Worm (Caenorhabditis elegans) whole organism, L1 larva: ENCODE results near the gene F54D5.2.
A peak's percentile ranks its signal among the peaks of the same experiment; 100 is the strongest.

Source experiments
- C04F5.9 ChIP-seq: sonication (generic microtip); optimal IDR thresholded peaks from 2 replicates; lab custom pipeline; 2016; ENCODE audit warnings: missing genetic modification characterization, missing compliant biosample characterization
- C34B4.2 ChIP-seq: sonication (generic microtip); optimal IDR thresholded peaks from 2 replicates; lab custom pipeline; 2017; ENCODE audit warnings: mild to moderate bottlenecking, missing genetic modification characterization, missing compliant biosample characterization
- F16B12.6 ChIP-seq: fragments of 150-350 bp; optimal IDR thresholded peaks from 2 replicates; lab custom pipeline; 2014; ENCODE audit warnings: missing biosample characterization, missing genetic modification characterization
- ama-1 ChIP-seq: fragments of 150-350 bp; optimal IDR thresholded peaks from 2 replicates; lab custom pipeline; 2014
- blmp-1 ChIP-seq: fragments of 150-350 bp; optimal IDR thresholded peaks from 2 replicates; lab custom pipeline; 2014; ENCODE audit warnings: missing biosample characterization, missing genetic modification characterization
- ceh-8 ChIP-seq: fragments of 200-800 bp; sonication (Bioruptor generic); optimal IDR thresholded peaks from 2 replicates; lab custom pipeline; 2018; ENCODE audit warnings: mild to moderate bottlenecking, missing genetic modification characterization, moderate library complexity, missing compliant biosample characterization
- ceh-88 ChIP-seq: fragments of 200-800 bp; sonication (Bioruptor generic); IDR thresholded peaks from 2 replicates; pipeline ENCODE4 v1.3.6; 2022; ENCODE audit warnings: missing genetic modification characterization, missing compliant biosample characterization
- ceh-90 ChIP-seq: sonication (generic microtip); optimal IDR thresholded peaks from 2 replicates; lab custom pipeline; 2016; ENCODE audit warnings: missing genetic modification characterization, missing compliant biosample characterization
- ces-1 ChIP-seq: fragments of 150-350 bp; optimal IDR thresholded peaks from 2 replicates; lab custom pipeline; 2014; ENCODE audit warnings: missing biosample characterization, missing genetic modification reagents, missing genetic modification characterization
- dpl-1 ChIP-seq, 3 experiments: fragments of 150-350 bp in 2 of 3; sonication (generic microtip) in 1 of 3; optimal IDR thresholded peaks; 2 replicates each; lab custom pipeline; 2014 to 2017; ENCODE audit warnings: missing biosample characterization in 3 of 3, missing genetic modification characterization in 3 of 3, missing genetic modification reagents in 3 of 3
- dsc-1 ChIP-seq: sonication (generic microtip); optimal IDR thresholded peaks from 2 replicates; lab custom pipeline; 2016; ENCODE audit warnings: mild to moderate bottlenecking, missing genetic modification characterization, missing compliant biosample characterization
- efl-1 ChIP-seq, 4 experiments: fragments of 150-350 bp; optimal IDR thresholded peaks in 3 of 4; peaks in 1 of 4; 1 replicate in 1 of 4; 2 replicates in 3 of 4; lab custom pipeline; 2014; ENCODE audit warnings: missing biosample characterization in 2 of 4, missing genetic modification characterization in 2 of 4, missing genetic modification reagents in 2 of 4
- efl-3 ChIP-seq: fragments of 200-800 bp; sonication (Bioruptor generic); optimal IDR thresholded peaks from 2 replicates; lab custom pipeline; 2018; ENCODE audit warnings: mild to moderate bottlenecking, missing genetic modification characterization, missing compliant biosample characterization
- elt-3 ChIP-seq, 6 experiments: fragments of 150-350 bp in 1 of 6; sonication (generic microtip); optimal IDR thresholded peaks; 2 replicates each; lab custom pipeline; 2017 to 2018; ENCODE audit warnings: missing biosample characterization in 6 of 6, missing genetic modification characterization in 6 of 6, inconsistent platforms in 1 of 6
- ets-5 ChIP-seq: fragments of 200-800 bp; sonication (Bioruptor generic); IDR thresholded peaks from 2 replicates; pipeline ENCODE4 v1.3.6; 2022; ENCODE audit warnings: missing genetic modification characterization, missing compliant biosample characterization
- fkh-10 ChIP-seq: sonication (generic microtip); optimal IDR thresholded peaks from 2 replicates; lab custom pipeline; 2017; ENCODE audit warnings: missing biosample characterization, missing genetic modification reagents, missing genetic modification characterization
- fkh-4 ChIP-seq: sonication (generic microtip); optimal IDR thresholded peaks from 2 replicates; lab custom pipeline; 2016; ENCODE audit warnings: missing compliant biosample characterization, missing genetic modification characterization, borderline replicate concordance
- fkh-8 ChIP-seq: sonication (generic microtip); optimal IDR thresholded peaks from 2 replicates; lab custom pipeline; 2016; ENCODE audit warnings: mild to moderate bottlenecking, missing genetic modification characterization, missing compliant biosample characterization
- grh-1 ChIP-seq: fragments of 200-800 bp; sonication (Bioruptor generic); IDR thresholded peaks from 2 replicates; pipeline ENCODE4 v1.3.6; 2022; ENCODE audit warnings: missing genetic modification reagents, missing genetic modification characterization, missing compliant biosample characterization
- hlh-17 ChIP-seq: fragments of 200-800 bp; sonication (Bioruptor generic); optimal IDR thresholded peaks from 2 replicates; lab custom pipeline; 2018; ENCODE audit warnings: missing genetic modification characterization, mild to moderate bottlenecking, missing compliant biosample characterization, moderate library complexity, borderline replicate concordance
- hlh-4 ChIP-seq: sonication (generic microtip); optimal IDR thresholded peaks from 2 replicates; lab custom pipeline; 2016; ENCODE audit warnings: mild to moderate bottlenecking, missing genetic modification characterization, missing compliant biosample characterization
- hpl-2 ChIP-seq: fragments of 150-350 bp; optimal IDR thresholded peaks from 2 replicates; lab custom pipeline; 2014; ENCODE audit warnings: missing biosample characterization, missing genetic modification reagents, missing genetic modification characterization
- irx-1 ChIP-seq: sonication (generic microtip); optimal IDR thresholded peaks from 2 replicates; lab custom pipeline; 2016; ENCODE audit warnings: missing genetic modification characterization, missing compliant biosample characterization
- jun-1 ChIP-seq: fragments of 150-350 bp; optimal IDR thresholded peaks from 2 replicates; lab custom pipeline; 2014; ENCODE audit warnings: missing biosample characterization, missing genetic modification reagents, missing genetic modification characterization
- lin-14 ChIP-seq: fragments of 200-800 bp; sonication (Bioruptor generic); optimal IDR thresholded peaks from 2 replicates; lab custom pipeline; 2018; ENCODE audit warnings: mild to moderate bottlenecking, missing genetic modification characterization, moderate library complexity, missing compliant biosample characterization
- lin-15B ChIP-seq: fragments of 150-350 bp; sonication (generic microtip); optimal IDR thresholded peaks from 3 replicates; lab custom pipeline; 2014; ENCODE audit warnings: missing biosample characterization, missing genetic modification characterization
- lin-35 ChIP-seq, 2 experiments: fragments of 150-350 bp; optimal IDR thresholded peaks; 2 replicates each; lab custom pipeline; 2014; ENCODE audit warnings: missing biosample characterization in 2 of 2, missing genetic modification characterization in 2 of 2, missing genetic modification reagents in 2 of 2
- lin-39 ChIP-seq: fragments of 150-350 bp; optimal IDR thresholded peaks from 2 replicates; lab custom pipeline; 2014; ENCODE audit warnings: missing biosample characterization, missing genetic modification reagents, missing genetic modification characterization
- mab-9 ChIP-seq: fragments of 200-800 bp; sonication (Bioruptor generic); IDR thresholded peaks from 2 replicates; pipeline ENCODE4 v1.3.6; 2022; ENCODE audit warnings: missing genetic modification reagents, missing genetic modification characterization, missing compliant biosample characterization
- mef-2 ChIP-seq: fragments of 150-350 bp; optimal IDR thresholded peaks from 2 replicates; lab custom pipeline; 2014; ENCODE audit warnings: missing biosample characterization, missing genetic modification characterization
- mep-1 ChIP-seq: fragments of 150-350 bp; optimal IDR thresholded peaks from 2 replicates; lab custom pipeline; 2014; ENCODE audit warnings: missing biosample characterization, missing genetic modification characterization
- nhr-20 ChIP-seq: sonication (generic microtip); optimal IDR thresholded peaks from 2 replicates; lab custom pipeline; 2016; ENCODE audit warnings: mild to moderate bottlenecking, missing genetic modification characterization, missing compliant biosample characterization
- nhr-237 ChIP-seq: fragments of 150-350 bp; optimal IDR thresholded peaks from 2 replicates; lab custom pipeline; 2014; ENCODE audit warnings: missing biosample characterization, missing genetic modification characterization
- nhr-47 ChIP-seq: sonication (generic microtip); optimal IDR thresholded peaks from 2 replicates; lab custom pipeline; 2016; ENCODE audit warnings: mild to moderate bottlenecking, missing genetic modification characterization, moderate library complexity, missing compliant biosample characterization
- nhr-71 ChIP-seq: sonication (generic microtip); optimal IDR thresholded peaks from 2 replicates; lab custom pipeline; 2016; ENCODE audit warnings: mild to moderate bottlenecking, missing genetic modification characterization, moderate library complexity, missing compliant biosample characterization
- nhr-76 ChIP-seq: sonication (generic microtip); optimal IDR thresholded peaks from 2 replicates; lab custom pipeline; 2017; ENCODE audit warnings: missing biosample characterization, missing genetic modification characterization
- nhr-90 ChIP-seq: sonication (generic microtip); optimal IDR thresholded peaks from 2 replicates; lab custom pipeline; 2016; ENCODE audit warnings: mild to moderate bottlenecking, missing genetic modification characterization, missing compliant biosample characterization; ENCODE audit not compliant: poor library complexity
- pag-3 ChIP-seq: sonication (generic microtip); optimal IDR thresholded peaks from 2 replicates; lab custom pipeline; 2017; ENCODE audit warnings: missing genetic modification characterization, mild to moderate bottlenecking, missing compliant biosample characterization, antibody characterized with exemption, borderline replicate concordance; ENCODE audit not compliant: insufficient read depth
- pqm-1 ChIP-seq: sonication (generic microtip); optimal IDR thresholded peaks from 3 replicates; lab custom pipeline; 2017; ENCODE audit warnings: missing biosample characterization, missing genetic modification characterization
- rnt-1 ChIP-seq: sonication (generic microtip); optimal IDR thresholded peaks from 2 replicates; lab custom pipeline; 2016; ENCODE audit warnings: mild to moderate bottlenecking, missing genetic modification characterization, moderate library complexity, missing compliant biosample characterization
- skn-1 ChIP-seq: fragments of 150-350 bp; optimal IDR thresholded peaks from 2 replicates; lab custom pipeline; 2014; ENCODE audit warnings: missing biosample characterization, missing genetic modification characterization
- sox-4 ChIP-seq: sonication (generic microtip); optimal IDR thresholded peaks from 2 replicates; lab custom pipeline; 2016; ENCODE audit warnings: missing genetic modification characterization, missing compliant biosample characterization
- sptf-1 ChIP-seq: fragments of 150-350 bp; optimal IDR thresholded peaks from 2 replicates; lab custom pipeline; 2014; ENCODE audit warnings: missing biosample characterization, missing genetic modification characterization
- swsn-7 ChIP-seq: sonication (generic microtip); optimal IDR thresholded peaks from 2 replicates; lab custom pipeline; 2016; ENCODE audit warnings: missing genetic modification characterization, missing compliant biosample characterization
- tbx-2 ChIP-seq: sonication (generic microtip); optimal IDR thresholded peaks from 2 replicates; lab custom pipeline; 2016; ENCODE audit warnings: missing genetic modification characterization, missing compliant biosample characterization
- tlp-1 ChIP-seq: fragments of 150-350 bp; optimal IDR thresholded peaks from 2 replicates; lab custom pipeline; 2014; ENCODE audit warnings: missing biosample characterization, missing genetic modification characterization
- unc-130 ChIP-seq: fragments of 150-350 bp; optimal IDR thresholded peaks from 2 replicates; lab custom pipeline; 2017; ENCODE audit warnings: missing biosample characterization, missing genetic modification characterization, inconsistent platforms
- unc-98 ChIP-seq: fragments of 200-800 bp; sonication (Bioruptor generic); IDR thresholded peaks from 2 replicates; pipeline ENCODE4 v1.3.6; 2022; ENCODE audit warnings: missing genetic modification characterization, missing compliant biosample characterization
- xbp-1 ChIP-seq: sonication (generic microtip); optimal IDR thresholded peaks from 2 replicates; lab custom pipeline; 2016; ENCODE audit warnings: missing genetic modification characterization, missing compliant biosample characterization
- zag-1 ChIP-seq: fragments of 150-350 bp; optimal IDR thresholded peaks from 2 replicates; lab custom pipeline; 2014; ENCODE audit warnings: missing biosample characterization, missing genetic modification characterization
- zip-4 ChIP-seq: fragments of 200-800 bp; sonication (Bioruptor generic); optimal IDR thresholded peaks from 2 replicates; lab custom pipeline; 2018; ENCODE audit warnings: mild to moderate bottlenecking, missing genetic modification characterization, moderate library complexity, missing compliant biosample characterization
- ztf-4 ChIP-seq: fragments of 150-350 bp; optimal IDR thresholded peaks from 2 replicates; lab custom pipeline; 2014; ENCODE audit warnings: missing biosample characterization, missing genetic modification characterization

The F54D5.2 gene

ce11 chrII:11566970-11567711 is 5.8 kb upstream of the F54D5.2 start, which contains the start of gene F54D5.5 (continued):
- no peak for TF ChIP-seq elt-3 (tag; optimal IDR thresholded peaks at IDR 0.05; lab: Kevin White, UChicago)
- no peak for TF ChIP-seq fkh-8 (tag; lab: Kevin White, UChicago)
- TF ChIP-seq nhr-76 (tag; lab: Kevin White, UChicago): no peak
- TF ChIP-seq ceh-88 (GFP tag; lab: Robert Waterston, UW): no peak
- no peak for TF ChIP-seq nhr-71
- TF ChIP-seq rnt-1: peak; percentile 5
- peak; percentile 46 for TF ChIP-seq lin-14 (GFP tag; lab: Kevin White, UChicago)
- peak; percentile 25 to 62 for TF ChIP-seq efl-1 (optimal IDR thresholded peaks at IDR 0.05; lab: Kevin White, UChicago)
- peak; percentile 61 to 95 for TF ChIP-seq efl-1 (GFP tag; optimal IDR thresholded peaks at IDR 0.05 in 1 of 2; lab: Kevin White, UChicago)
- TF ChIP-seq dpl-1 (GFP tag; optimal IDR thresholded peaks at IDR 0.05; lab: Kevin White, UChicago): peak in 2 of 3 experiments; percentile 22 to 75
- TF ChIP-seq fkh-10 (GFP tag; lab: Kevin White, UChicago): no peak
- no peak for TF ChIP-seq irx-1 (tag; lab: Kevin White, UChicago)
- no peak for TF ChIP-seq lin-39 (tag; lab: Kevin White, UChicago)
- no peak for TF ChIP-seq swsn-7
- no peak for TF ChIP-seq grh-1 (GFP tag; lab: Robert Waterston, UW)
- TF ChIP-seq mef-2 (tag; lab: Kevin White, UChicago): no peak
- TF ChIP-seq ztf-4 (tag; lab: Kevin White, UChicago): no peak
- TF ChIP-seq ceh-90 (tag; lab: Kevin White, UChicago): no peak
- no peak for TF ChIP-seq fkh-4 (tag; lab: Kevin White, UChicago)
- no peak for TF ChIP-seq hpl-2 (GFP tag; lab: Kevin White, UChicago)
- peak; percentile 45 to 47 for TF ChIP-seq lin-35 (GFP tag; optimal IDR thresholded peaks at IDR 0.05; lab: Kevin White, UChicago)
- no peak for TF ChIP-seq nhr-90 (tag; lab: Kevin White, UChicago)
- no peak for TF ChIP-seq efl-3 (GFP tag; lab: Kevin White, UChicago)
- no peak for TF ChIP-seq C34B4.2 (tag; lab: Kevin White, UChicago)
- no peak for TF ChIP-seq sox-4 (tag; lab: Kevin White, UChicago)
- no peak for TF ChIP-seq ces-1 (GFP tag; lab: Kevin White, UChicago)
- no peak for TF ChIP-seq dsc-1 (tag; lab: Kevin White, UChicago)
- TF ChIP-seq ceh-8 (GFP tag; lab: Kevin White, UChicago): no peak
- no peak for TF ChIP-seq ama-1 (lab: Kevin White, UChicago)
- no peak for TF ChIP-seq zip-4 (GFP tag; lab: Kevin White, UChicago)
- no peak for TF ChIP-seq zag-1 (tag; lab: Kevin White, UChicago)
- TF ChIP-seq C04F5.9 (tag; lab: Kevin White, UChicago): no peak
- no peak for TF ChIP-seq pag-3 (tag; lab: Kevin White, UChicago)
- no peak for TF ChIP-seq sptf-1
- no peak for TF ChIP-seq nhr-20 (tag; lab: Kevin White, UChicago)
- no peak for TF ChIP-seq ets-5 (GFP tag; lab: Robert Waterston, UW)
- TF ChIP-seq xbp-1: no peak
- no peak for TF ChIP-seq lin-15B (tag; lab: Kevin White, UChicago)
- no peak for TF ChIP-seq unc-130 (tag; lab: Kevin White, UChicago)
- TF ChIP-seq tlp-1: no peak
- no peak for TF ChIP-seq nhr-237 (tag; lab: Kevin White, UChicago)
- no peak for TF ChIP-seq blmp-1
- no peak for TF ChIP-seq pqm-1 (tag; lab: Kevin White, UChicago)
- TF ChIP-seq tbx-2 (tag; lab: Kevin White, UChicago): peak; percentile 3
- no peak for TF ChIP-seq nhr-47
- TF ChIP-seq mab-9 (GFP tag; lab: Robert Waterston, UW): no peak
- TF ChIP-seq unc-98 (GFP tag; lab: Robert Waterston, UW): no peak
- TF ChIP-seq skn-1 (tag; lab: Kevin White, UChicago): no peak
- TF ChIP-seq F16B12.6 (tag; lab: Kevin White, UChicago): peak; percentile 1
- no peak for TF ChIP-seq hlh-4
- TF ChIP-seq hlh-17 (GFP tag; lab: Kevin White, UChicago): no peak
- TF ChIP-seq jun-1: no peak
- peak; percentile 44 for TF ChIP-seq mep-1 (tag; lab: Kevin White, UChicago)
